Worm (Caenorhabditis elegans) whole organism, L3 larva: Measurements from ENCODE around the gene allo-1.

Source experiments
- R02D3.7 ChIP-seq: fragments of 150-350 bp; optimal IDR thresholded peaks from 2 replicates; lab custom pipeline; 2014; ENCODE audit warnings: missing biosample characterization, missing genetic modification characterization
- ZK546.5 ChIP-seq: sonication (generic microtip); optimal IDR thresholded peaks from 2 replicates; lab custom pipeline; 2017; ENCODE audit warnings: missing biosample characterization, missing genetic modification characterization
- aly-2 ChIP-seq: fragments of 150-350 bp; optimal IDR thresholded peaks from 2 replicates; lab custom pipeline; 2014; ENCODE audit warnings: missing biosample characterization, missing genetic modification characterization
- ama-1 ChIP-seq: fragments of 150-350 bp; optimal IDR thresholded peaks from 2 replicates; lab custom pipeline; 2018
- ceh-16 ChIP-seq: sonication (generic microtip); optimal IDR thresholded peaks from 2 replicates; lab custom pipeline; 2017; ENCODE audit warnings: missing biosample characterization, missing genetic modification characterization
- ceh-28 ChIP-seq: fragments of 150-350 bp; optimal IDR thresholded peaks from 2 replicates; lab custom pipeline; 2014; ENCODE audit warnings: missing biosample characterization, missing genetic modification reagents, missing genetic modification characterization
- ceh-82 ChIP-seq: fragments of 150-350 bp; optimal IDR thresholded peaks from 2 replicates; lab custom pipeline; 2014; ENCODE audit warnings: missing biosample characterization, missing genetic modification characterization
- ceh-9 ChIP-seq: sonication (generic microtip); optimal IDR thresholded peaks from 2 replicates; lab custom pipeline; 2018; ENCODE audit warnings: missing biosample characterization, missing genetic modification characterization
- daf-12 ChIP-seq: fragments of 150-350 bp; optimal IDR thresholded peaks from 2 replicates; lab custom pipeline; 2014; ENCODE audit warnings: missing biosample characterization, missing genetic modification reagents, missing genetic modification characterization
- egl-27 ChIP-seq: sonication (generic microtip); optimal IDR thresholded peaks from 4 replicates; lab custom pipeline; 2017; ENCODE audit warnings: missing biosample characterization, missing genetic modification reagents, missing genetic modification characterization
- egl-5 ChIP-seq: fragments of 150-350 bp; optimal IDR thresholded peaks from 2 replicates; lab custom pipeline; 2017; ENCODE audit warnings: missing biosample characterization, missing genetic modification reagents, missing genetic modification characterization, inconsistent platforms
- elt-1 ChIP-seq: fragments of 150-350 bp; optimal IDR thresholded peaks from 2 replicates; lab custom pipeline; 2014; ENCODE audit warnings: missing biosample characterization, missing genetic modification characterization
- elt-2 ChIP-seq: sonication (generic microtip); optimal IDR thresholded peaks from 2 replicates; lab custom pipeline; 2016; ENCODE audit warnings: missing genetic modification reagents, mild to moderate bottlenecking, missing genetic modification characterization, missing compliant biosample characterization
- elt-3 ChIP-seq, 3 experiments: fragments of 150-350 bp in 1 of 3; sonication (generic microtip) in 2 of 3; optimal IDR thresholded peaks; 2 replicates in 2 of 3; 4 replicates in 1 of 3; lab custom pipeline; 2014 to 2017; ENCODE audit warnings: missing biosample characterization in 3 of 3, missing genetic modification characterization in 3 of 3
- fkh-10 ChIP-seq: sonication (generic microtip); optimal IDR thresholded peaks from 2 replicates; lab custom pipeline; 2017; ENCODE audit warnings: missing biosample characterization, missing genetic modification reagents, missing genetic modification characterization
- fkh-2 ChIP-seq: fragments of 150-350 bp; optimal IDR thresholded peaks from 2 replicates; lab custom pipeline; 2014; ENCODE audit warnings: missing biosample characterization, missing genetic modification reagents, missing genetic modification characterization
- fos-1 ChIP-seq: fragments of 150-350 bp; optimal IDR thresholded peaks from 2 replicates; lab custom pipeline; 2014; ENCODE audit warnings: missing biosample characterization, missing genetic modification characterization
- jun-1 ChIP-seq: fragments of 150-350 bp; optimal IDR thresholded peaks from 2 replicates; lab custom pipeline; 2014; ENCODE audit warnings: missing biosample characterization, missing genetic modification reagents, missing genetic modification characterization
- lin-15B ChIP-seq: fragments of 150-350 bp; optimal IDR thresholded peaks from 2 replicates; lab custom pipeline; 2014; ENCODE audit warnings: missing biosample characterization, missing genetic modification characterization
- lin-39 ChIP-seq: fragments of 150-350 bp; optimal IDR thresholded peaks from 2 replicates; lab custom pipeline; 2018; ENCODE audit warnings: missing biosample characterization, missing genetic modification reagents, missing genetic modification characterization
- mml-1 ChIP-seq: fragments of 150-350 bp; sonication (generic microtip); optimal IDR thresholded peaks from 3 replicates; lab custom pipeline; 2014; ENCODE audit warnings: missing biosample characterization, missing genetic modification characterization
- nfya-1 ChIP-seq: sonication (generic microtip); optimal IDR thresholded peaks from 2 replicates; lab custom pipeline; 2017; ENCODE audit warnings: missing genetic modification characterization, mild to moderate bottlenecking, missing compliant biosample characterization, antibody characterized with exemption, moderate library complexity; ENCODE audit not compliant: insufficient read depth
- nhr-12 ChIP-seq: fragments of 150-350 bp; optimal IDR thresholded peaks from 2 replicates; lab custom pipeline; 2014; ENCODE audit warnings: missing biosample characterization, missing genetic modification characterization
- nhr-237 ChIP-seq: fragments of 150-350 bp; optimal IDR thresholded peaks from 2 replicates; lab custom pipeline; 2014; ENCODE audit warnings: missing biosample characterization, missing genetic modification characterization
- nhr-25 ChIP-seq: sonication (generic microtip); optimal IDR thresholded peaks from 2 replicates; lab custom pipeline; 2017; ENCODE audit warnings: missing biosample characterization, missing genetic modification characterization
- nhr-28 ChIP-seq: fragments of 150-350 bp; optimal IDR thresholded peaks from 2 replicates; lab custom pipeline; 2014; ENCODE audit warnings: missing biosample characterization, missing genetic modification characterization
- nhr-43 ChIP-seq: sonication (generic microtip); optimal IDR thresholded peaks from 2 replicates; lab custom pipeline; 2016; ENCODE audit warnings: mild to moderate bottlenecking, missing genetic modification characterization, missing compliant biosample characterization; ENCODE audit not compliant: poor library complexity, severe bottlenecking
- nhr-76 ChIP-seq: fragments of 150-350 bp; sonication (generic microtip); optimal IDR thresholded peaks from 5 replicates; lab custom pipeline; 2014; ENCODE audit warnings: missing biosample characterization, missing genetic modification characterization
- nhr-77 ChIP-seq: fragments of 150-350 bp; optimal IDR thresholded peaks from 2 replicates; lab custom pipeline; 2014; ENCODE audit warnings: missing biosample characterization, missing genetic modification characterization
- pha-4 ChIP-seq: fragments of 150-350 bp; optimal IDR thresholded peaks from 2 replicates; lab custom pipeline; 2014; ENCODE audit warnings: missing biosample characterization, missing genetic modification reagents, missing genetic modification characterization
- pqm-1 ChIP-seq: fragments of 150-350 bp; optimal IDR thresholded peaks from 2 replicates; lab custom pipeline; 2017; ENCODE audit warnings: missing biosample characterization, missing genetic modification characterization, inconsistent platforms
- skn-1 ChIP-seq: fragments of 150-350 bp; optimal IDR thresholded peaks from 2 replicates; lab custom pipeline; 2014; ENCODE audit warnings: missing biosample characterization, missing genetic modification characterization
- snpc-4 ChIP-seq: fragments of 150-350 bp; optimal IDR thresholded peaks from 2 replicates; lab custom pipeline; 2014; ENCODE audit warnings: missing biosample characterization, missing genetic modification characterization
- unc-39 ChIP-seq: sonication (generic microtip); optimal IDR thresholded peaks from 4 replicates; lab custom pipeline; 2017; ENCODE audit warnings: missing biosample characterization, missing genetic modification characterization
- zag-1 ChIP-seq: fragments of 150-350 bp; optimal IDR thresholded peaks from 2 replicates; lab custom pipeline; 2014; ENCODE audit warnings: missing biosample characterization, missing genetic modification characterization
- ztf-11 ChIP-seq: fragments of 150-350 bp; optimal IDR thresholded peaks from 2 replicates; lab custom pipeline; 2014; ENCODE audit warnings: missing biosample characterization, missing genetic modification characterization

allo-1 gene

DNA sequence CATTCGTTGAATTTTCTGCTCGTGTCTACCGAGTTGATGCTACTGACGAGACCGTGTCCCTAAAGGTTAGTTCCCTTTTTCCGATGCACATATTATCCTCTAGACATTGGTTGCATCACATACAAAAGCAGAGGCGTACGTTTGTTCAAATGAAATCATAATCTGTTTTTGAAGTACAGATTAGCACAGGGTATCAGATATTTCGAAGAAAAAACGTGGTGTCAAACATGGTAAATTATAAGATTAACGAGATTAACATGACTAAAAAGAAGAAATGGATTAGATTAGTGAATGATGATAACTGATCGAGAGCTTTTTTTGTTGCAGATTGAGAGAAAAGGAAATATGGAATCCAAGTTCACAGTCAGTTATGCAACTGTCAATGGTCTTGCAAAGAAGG, 22.0 kb upstream of the allo-1 start:
- TF ChIP-seq snpc-4 (tag; lab: Kevin White, UChicago) (no peak), mml-1 (tag; lab: Kevin White, UChicago) (no peak), egl-5 (tag; lab: Kevin White, UChicago) (no peak), ceh-16 (no peak), fkh-2 (tag; lab: Kevin White, UChicago) (no peak), lin-39 (tag; lab: Kevin White, UChicago) (no peak), nhr-76 (tag; lab: Kevin White, UChicago) (no peak), nhr-77 (tag; lab: Kevin White, UChicago) (no peak), nhr-25 (no peak), pqm-1 (tag; lab: Kevin White, UChicago) (no peak), nhr-12 (tag; lab: Kevin White, UChicago) (no peak), elt-3 (tag; optimal IDR thresholded peaks at IDR 0.05; lab: Kevin White, UChicago) (no peak), pha-4 (tag; lab: Kevin White, UChicago) (no peak), elt-2 (tag; lab: Kevin White, UChicago) (no peak), lin-15B (tag; lab: Kevin White, UChicago) (no peak)

DNA sequence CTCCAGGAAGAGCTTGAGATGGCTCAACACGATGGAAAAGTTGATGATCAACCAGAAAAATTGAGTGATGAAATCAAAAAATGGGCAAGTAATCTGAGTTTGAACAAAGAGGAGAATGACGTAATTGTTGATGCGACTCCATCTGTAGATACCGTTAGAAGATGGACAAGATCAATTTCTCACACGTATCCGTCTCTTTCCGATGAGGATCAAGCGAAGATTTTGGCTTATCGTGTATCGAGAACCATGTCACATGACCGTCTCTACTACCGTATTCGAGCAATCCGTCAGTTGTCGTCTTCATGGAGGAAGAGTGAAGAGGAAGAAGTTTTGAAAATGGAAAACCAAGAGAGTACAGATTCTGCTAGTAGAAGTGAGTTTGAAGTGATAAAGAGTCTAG, 21.2 kb upstream of the allo-1 start:
- TF ChIP-seq mml-1 (tag; lab: Kevin White, UChicago), result no peak
- TF ChIP-seq snpc-4 (tag; lab: Kevin White, UChicago), result no peak
- TF ChIP-seq pqm-1 (tag; lab: Kevin White, UChicago), result no peak
- TF ChIP-seq ceh-9, result no peak
- no peak for TF ChIP-seq ceh-82 (tag; lab: Kevin White, UChicago)
- TF ChIP-seq fkh-2 (tag; lab: Kevin White, UChicago), result no peak
- no peak for TF ChIP-seq ceh-28 (tag; lab: Kevin White, UChicago)
- no peak for TF ChIP-seq egl-27 (tag; lab: Kevin White, UChicago)
- TF ChIP-seq nhr-76 (tag; lab: Kevin White, UChicago), result no peak
- TF ChIP-seq ztf-11 (tag; lab: Kevin White, UChicago), result no peak
- no peak for TF ChIP-seq ceh-16
- no peak for TF ChIP-seq elt-1 (tag; lab: Kevin White, UChicago)
- no peak for TF ChIP-seq aly-2 (tag; lab: Kevin White, UChicago)
- no peak for TF ChIP-seq fkh-10 (GFP tag; lab: Kevin White, UChicago)
- no peak for TF ChIP-seq daf-12 (tag; lab: Kevin White, UChicago)
- TF ChIP-seq lin-15B (tag; lab: Kevin White, UChicago), result no peak
- no peak for TF ChIP-seq egl-5 (tag; lab: Kevin White, UChicago)
- no peak for TF ChIP-seq nhr-237 (tag; lab: Kevin White, UChicago)

DNA sequence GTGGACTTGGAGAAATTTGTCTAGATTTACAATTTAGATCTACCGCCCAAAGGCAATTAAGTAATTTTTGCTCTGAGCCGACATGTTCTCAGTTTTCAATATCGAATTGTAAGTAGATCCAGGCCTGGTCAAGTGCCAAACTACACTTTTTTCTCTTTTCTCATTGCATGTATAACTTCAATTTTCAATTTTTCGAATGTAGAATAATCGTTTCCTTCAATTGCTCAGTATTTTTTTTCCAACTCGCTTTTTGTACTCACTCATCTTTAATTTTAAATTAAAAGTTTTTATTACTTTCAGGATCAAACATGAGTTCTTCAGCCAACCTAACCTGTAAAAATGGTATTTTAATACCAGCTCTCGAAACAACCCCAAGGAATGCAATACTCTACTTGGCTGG, 19.5 kb upstream of the allo-1 start, which contains the start of gene ncx-3:
Gene ncx-3 (plus strand): TSS at position 301 of the 400 bp plus-strand sequence.
- TF ChIP-seq aly-2 (tag; lab: Kevin White, UChicago), result no peak
- TF ChIP-seq skn-1, result no peak
- TF ChIP-seq ceh-82 (tag; lab: Kevin White, UChicago), result no peak
- TF ChIP-seq jun-1 (tag; lab: Kevin White, UChicago), result no peak
- TF ChIP-seq pqm-1 (tag; lab: Kevin White, UChicago), result no peak
- TF ChIP-seq ama-1 (lab: Kevin White, UChicago), result no peak
- TF ChIP-seq unc-39, result no peak
- no peak for TF ChIP-seq egl-27 (tag; lab: Kevin White, UChicago)
- TF ChIP-seq lin-39 (tag; lab: Kevin White, UChicago), result no peak
- TF ChIP-seq egl-5 (tag; lab: Kevin White, UChicago), result no peak
- TF ChIP-seq, all 47 proteins: peak for 0

DNA sequence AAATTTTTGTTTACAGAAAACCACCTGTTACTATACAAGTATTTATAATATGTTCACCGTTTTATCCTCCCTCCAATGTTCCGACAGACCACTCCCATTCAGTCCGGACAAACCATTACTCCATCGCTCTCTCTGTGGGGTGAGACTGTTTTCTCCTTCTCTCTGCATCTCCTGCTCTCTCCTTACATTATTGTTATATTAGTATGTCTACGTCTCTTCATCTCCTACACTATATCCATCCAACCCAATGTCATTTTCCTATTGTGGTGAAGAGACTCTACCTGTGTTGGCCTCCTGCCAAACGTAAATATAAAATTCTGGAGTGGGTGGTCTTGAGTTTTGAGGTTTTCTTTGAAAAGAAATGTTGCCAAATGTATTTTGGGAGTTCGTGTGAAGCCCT, 17.7 kb upstream of the allo-1 start:
- TF ChIP-seq elt-2 (tag; lab: Kevin White, UChicago), result peak; percentile 2
- TF ChIP-seq nfya-1, result no peak
- TF ChIP-seq nhr-12 (tag; lab: Kevin White, UChicago), result no peak
- no peak for TF ChIP-seq fos-1 (tag; lab: Kevin White, UChicago)
- TF ChIP-seq ztf-11 (tag; lab: Kevin White, UChicago), result no peak
- TF ChIP-seq lin-15B (tag; lab: Kevin White, UChicago), result no peak
- no peak for TF ChIP-seq zag-1 (tag; lab: Kevin White, UChicago)
- peak; percentile 78 for TF ChIP-seq pha-4 (tag; lab: Kevin White, UChicago)
- TF ChIP-seq pqm-1 (tag; lab: Kevin White, UChicago), result peak; percentile 7

DNA sequence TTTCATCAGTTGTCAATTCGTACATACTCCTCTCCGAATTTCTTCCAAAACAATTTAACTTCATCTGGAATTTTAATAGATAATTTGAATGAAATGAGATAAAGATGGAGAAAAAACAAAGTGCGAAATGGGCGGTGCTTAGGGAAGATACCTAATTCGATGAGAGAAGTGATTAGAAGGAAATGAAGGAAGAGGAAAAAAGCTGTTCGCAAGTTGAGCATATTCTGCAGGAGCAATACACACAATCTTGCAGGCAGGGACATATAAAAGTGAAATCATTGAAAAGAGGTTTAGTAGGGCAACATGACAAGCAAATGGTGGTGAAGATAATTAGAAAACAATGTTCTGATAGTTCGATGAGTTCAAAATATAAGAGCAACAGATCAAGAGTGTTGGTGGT, 14.9 kb upstream of the allo-1 start, which contains the start of gene glb-21:
Gene glb-21 (minus strand): TSS at position 66 of the 400 bp plus-strand sequence.
- TF ChIP-seq nfya-1 (no peak), ZK546.5 (tag; lab: Kevin White, UChicago) (no peak), nhr-43 (tag; lab: Kevin White, UChicago) (no peak), egl-5 (tag; lab: Kevin White, UChicago) (no peak), ceh-9 (no peak), ama-1 (lab: Kevin White, UChicago) (no peak), R02D3.7 (no peak), nhr-28 (tag; lab: Kevin White, UChicago) (no peak)
